Worm (Caenorhabditis elegans) whole organism, L3 larva: Measurements from ENCODE around the gene F31B12.3.

Experiments used
- aly-2 ChIP-seq: fragments of 150-350 bp; optimal IDR thresholded peaks from 2 replicates; lab custom pipeline; 2014; ENCODE audit warnings: missing biosample characterization, missing genetic modification characterization
- elt-3 ChIP-seq, 3 experiments: fragments of 150-350 bp in 1 of 3; sonication (generic microtip) in 2 of 3; optimal IDR thresholded peaks; 2 replicates in 2 of 3; 4 replicates in 1 of 3; lab custom pipeline; 2014 to 2017; ENCODE audit warnings: missing biosample characterization in 3 of 3, missing genetic modification characterization in 3 of 3
- fos-1 ChIP-seq: fragments of 150-350 bp; optimal IDR thresholded peaks from 2 replicates; lab custom pipeline; 2014; ENCODE audit warnings: missing biosample characterization, missing genetic modification characterization
- nhr-25 ChIP-seq: sonication (generic microtip); optimal IDR thresholded peaks from 2 replicates; lab custom pipeline; 2017; ENCODE audit warnings: missing biosample characterization, missing genetic modification characterization
- nhr-28 ChIP-seq: fragments of 150-350 bp; optimal IDR thresholded peaks from 2 replicates; lab custom pipeline; 2014; ENCODE audit warnings: missing biosample characterization, missing genetic modification characterization

ce11 chrX:10846898-10847297, 26.5 kb upstream of the F31B12.3 start:
- no peak for TF ChIP-seq fos-1 (tag; lab: Kevin White, UChicago)
- no peak for TF ChIP-seq nhr-25 (tag; lab: Kevin White, UChicago)
- TF ChIP-seq aly-2 (tag; lab: Kevin White, UChicago), result no peak
- TF ChIP-seq elt-3 (tag; optimal IDR thresholded peaks at IDR 0.05; lab: Kevin White, UChicago), result no peak
- TF ChIP-seq nhr-28 (tag; lab: Kevin White, UChicago), result no peak
